2 fruit fly cellular contexts compared by ENCODE assay signal in genomic region chrX:13224846-13225245, dm6.
TF ChIP-seq lines count a peak whose summit lies in the region.

No protein-coding gene starts in this region.

- TF ChIP-seq CTCF in S2 (optimal IDR thresholded peaks at IDR 0.05; lab: Kevin White, UChicago) = peak; percentile 70 to 85
- peak; percentile 85 for TF ChIP-seq CTCF in whole organism, embryonic (GFP tag; optimal IDR thresholded peaks at IDR 0.05; lab: Kevin White, UChicago)

TF ChIP-seq in whole organism, embryonic, 481 proteins besides CTCF, POLR2A, EP300 and RAD21:
- TF ChIP-seq CG17361 (GFP tag; IDR thresholded peaks at IDR 0.05; lab: Robert Waterston, UW) (0 out of 3 replicates have a peak, but pooled peaks have one; percentile 10), toy (GFP tag; IDR thresholded peaks at IDR 0.05; lab: Robert Waterston, UW) (no peak), stwl (tag; optimal IDR thresholded peaks at IDR 0.05; lab: Kevin White, UChicago) (peak; percentile 17)
TF ChIP-seq in whole organism, embryonic: peak in this region for 2.
